Worm (Caenorhabditis elegans) whole organism, L1 larva: Measurements from ENCODE around the gene rla-2.

Experiments
- C04F5.9 ChIP-seq: sonication (generic microtip); optimal IDR thresholded peaks from 2 replicates; lab custom pipeline; 2016; ENCODE audit warnings: missing genetic modification characterization, missing compliant biosample characterization
- F16B12.6 ChIP-seq: fragments of 150-350 bp; optimal IDR thresholded peaks from 2 replicates; lab custom pipeline; 2014; ENCODE audit warnings: missing biosample characterization, missing genetic modification characterization
- alr-1 ChIP-seq: fragments of 200-800 bp; sonication (Bioruptor generic); optimal IDR thresholded peaks from 2 replicates; lab custom pipeline; 2018; ENCODE audit warnings: borderline replicate concordance, mild to moderate bottlenecking, missing genetic modification characterization, missing compliant biosample characterization
- aly-2 ChIP-seq: fragments of 150-350 bp; optimal IDR thresholded peaks from 2 replicates; lab custom pipeline; 2014; ENCODE audit warnings: missing biosample characterization, missing genetic modification characterization
- ama-1 ChIP-seq: fragments of 150-350 bp; optimal IDR thresholded peaks from 2 replicates; lab custom pipeline; 2014
- blmp-1 ChIP-seq: fragments of 150-350 bp; optimal IDR thresholded peaks from 2 replicates; lab custom pipeline; 2014; ENCODE audit warnings: missing biosample characterization, missing genetic modification characterization
- ceh-82 ChIP-seq, 3 experiments: fragments of 150-350 bp in 1 of 3; sonication (generic microtip) in 2 of 3; optimal IDR thresholded peaks; 2 replicates each; lab custom pipeline; 2014 to 2017; ENCODE audit warnings: missing biosample characterization in 3 of 3, missing genetic modification characterization in 3 of 3
- ceh-90 ChIP-seq: sonication (generic microtip); optimal IDR thresholded peaks from 2 replicates; lab custom pipeline; 2016; ENCODE audit warnings: missing genetic modification characterization, missing compliant biosample characterization
- ces-1 ChIP-seq: fragments of 150-350 bp; optimal IDR thresholded peaks from 2 replicates; lab custom pipeline; 2014; ENCODE audit warnings: missing biosample characterization, missing genetic modification reagents, missing genetic modification characterization
- dpl-1 ChIP-seq, 3 experiments: fragments of 150-350 bp in 2 of 3; sonication (generic microtip) in 1 of 3; optimal IDR thresholded peaks; 2 replicates each; lab custom pipeline; 2014 to 2017; ENCODE audit warnings: missing biosample characterization in 3 of 3, missing genetic modification characterization in 3 of 3, missing genetic modification reagents in 3 of 3
- dsc-1 ChIP-seq: sonication (generic microtip); optimal IDR thresholded peaks from 2 replicates; lab custom pipeline; 2016; ENCODE audit warnings: mild to moderate bottlenecking, missing genetic modification characterization, missing compliant biosample characterization
- efl-1 ChIP-seq, 4 experiments: fragments of 150-350 bp; optimal IDR thresholded peaks in 3 of 4; peaks in 1 of 4; 1 replicate in 1 of 4; 2 replicates in 3 of 4; lab custom pipeline; 2014; ENCODE audit warnings: missing biosample characterization in 2 of 4, missing genetic modification characterization in 2 of 4, missing genetic modification reagents in 2 of 4
- efl-3 ChIP-seq: fragments of 200-800 bp; sonication (Bioruptor generic); optimal IDR thresholded peaks from 2 replicates; lab custom pipeline; 2018; ENCODE audit warnings: mild to moderate bottlenecking, missing genetic modification characterization, missing compliant biosample characterization
- egl-13 ChIP-seq: sonication (generic microtip); optimal IDR thresholded peaks from 2 replicates; lab custom pipeline; 2016; ENCODE audit warnings: missing genotype, missing genetic modification reagents, missing genetic modification characterization, missing compliant biosample characterization
- egl-27 ChIP-seq, 2 experiments: fragments of 150-350 bp in 1 of 2; sonication (generic microtip); optimal IDR thresholded peaks; 3 replicates each; lab custom pipeline; 2017 to 2018; ENCODE audit warnings: missing biosample characterization in 2 of 2, missing genetic modification characterization in 2 of 2, missing genetic modification reagents in 2 of 2
- elt-3 ChIP-seq, 6 experiments: fragments of 150-350 bp in 1 of 6; sonication (generic microtip); optimal IDR thresholded peaks; 2 replicates each; lab custom pipeline; 2017 to 2018; ENCODE audit warnings: missing biosample characterization in 6 of 6, missing genetic modification characterization in 6 of 6, inconsistent platforms in 1 of 6
- fkh-8 ChIP-seq: sonication (generic microtip); optimal IDR thresholded peaks from 2 replicates; lab custom pipeline; 2016; ENCODE audit warnings: mild to moderate bottlenecking, missing genetic modification characterization, missing compliant biosample characterization
- fos-1 ChIP-seq: fragments of 150-350 bp; optimal IDR thresholded peaks from 2 replicates; lab custom pipeline; 2014; ENCODE audit warnings: missing biosample characterization, missing genetic modification characterization
- irx-1 ChIP-seq: sonication (generic microtip); optimal IDR thresholded peaks from 2 replicates; lab custom pipeline; 2016; ENCODE audit warnings: missing genetic modification characterization, missing compliant biosample characterization
- isw-1 ChIP-seq: fragments of 200-800 bp; sonication (Bioruptor generic); IDR thresholded peaks from 2 replicates; pipeline ENCODE4 v1.3.6; 2022; ENCODE audit warnings: missing genetic modification characterization, missing compliant biosample characterization
- lin-13 ChIP-seq: fragments of 150-350 bp; optimal IDR thresholded peaks from 2 replicates; lab custom pipeline; 2014; ENCODE audit warnings: missing biosample characterization, missing genetic modification reagents, missing genetic modification characterization
- lin-15B ChIP-seq: fragments of 150-350 bp; sonication (generic microtip); optimal IDR thresholded peaks from 3 replicates; lab custom pipeline; 2014; ENCODE audit warnings: missing biosample characterization, missing genetic modification characterization
- lin-35 ChIP-seq, 2 experiments: fragments of 150-350 bp; optimal IDR thresholded peaks; 2 replicates each; lab custom pipeline; 2014; ENCODE audit warnings: missing biosample characterization in 2 of 2, missing genetic modification characterization in 2 of 2, missing genetic modification reagents in 2 of 2
- lin-39 ChIP-seq: fragments of 150-350 bp; optimal IDR thresholded peaks from 2 replicates; lab custom pipeline; 2014; ENCODE audit warnings: missing biosample characterization, missing genetic modification reagents, missing genetic modification characterization
- lsy-2 ChIP-seq, 2 experiments: fragments of 150-350 bp; optimal IDR thresholded peaks; 2 replicates each; lab custom pipeline; 2014; ENCODE audit warnings: missing biosample characterization in 2 of 2, missing genetic modification characterization in 2 of 2
- mab-9 ChIP-seq: fragments of 200-800 bp; sonication (Bioruptor generic); IDR thresholded peaks from 2 replicates; pipeline ENCODE4 v1.3.6; 2022; ENCODE audit warnings: missing genetic modification reagents, missing genetic modification characterization, missing compliant biosample characterization
- mdl-1 ChIP-seq, 2 experiments: fragments of 150-350 bp; optimal IDR thresholded peaks; 2 replicates each; lab custom pipeline; 2014 to 2017; ENCODE audit warnings: missing biosample characterization in 2 of 2, missing genetic modification characterization in 2 of 2, inconsistent platforms in 1 of 2
- mef-2 ChIP-seq: fragments of 150-350 bp; optimal IDR thresholded peaks from 2 replicates; lab custom pipeline; 2014; ENCODE audit warnings: missing biosample characterization, missing genetic modification characterization
- nhr-19 ChIP-seq: fragments of 200-800 bp; sonication (Bioruptor generic); conservative IDR thresholded peaks from 2 replicates; pipeline ENCODE4 v1.3.6; 2022; ENCODE audit warnings: missing genetic modification characterization, missing compliant biosample characterization
- nhr-237 ChIP-seq: fragments of 150-350 bp; optimal IDR thresholded peaks from 2 replicates; lab custom pipeline; 2014; ENCODE audit warnings: missing biosample characterization, missing genetic modification characterization
- nhr-28 ChIP-seq: fragments of 150-350 bp; optimal IDR thresholded peaks from 2 replicates; lab custom pipeline; 2014; ENCODE audit warnings: missing biosample characterization, missing genetic modification characterization
- nhr-47 ChIP-seq: sonication (generic microtip); optimal IDR thresholded peaks from 2 replicates; lab custom pipeline; 2016; ENCODE audit warnings: mild to moderate bottlenecking, missing genetic modification characterization, moderate library complexity, missing compliant biosample characterization
- nhr-77 ChIP-seq: fragments of 150-350 bp; optimal IDR thresholded peaks from 2 replicates; lab custom pipeline; 2014; ENCODE audit warnings: missing biosample characterization, missing genetic modification characterization
- nhr-84 ChIP-seq: sonication (generic microtip); optimal IDR thresholded peaks from 2 replicates; lab custom pipeline; 2017; ENCODE audit warnings: missing biosample characterization, missing genetic modification characterization
- nhr-90 ChIP-seq: sonication (generic microtip); optimal IDR thresholded peaks from 2 replicates; lab custom pipeline; 2016; ENCODE audit warnings: mild to moderate bottlenecking, missing genetic modification characterization, missing compliant biosample characterization; ENCODE audit not compliant: poor library complexity
- pag-3 ChIP-seq: sonication (generic microtip); optimal IDR thresholded peaks from 2 replicates; lab custom pipeline; 2017; ENCODE audit warnings: missing genetic modification characterization, mild to moderate bottlenecking, missing compliant biosample characterization, antibody characterized with exemption, borderline replicate concordance; ENCODE audit not compliant: insufficient read depth
- pqm-1 ChIP-seq: sonication (generic microtip); optimal IDR thresholded peaks from 3 replicates; lab custom pipeline; 2017; ENCODE audit warnings: missing biosample characterization, missing genetic modification characterization
- rnt-1 ChIP-seq: sonication (generic microtip); optimal IDR thresholded peaks from 2 replicates; lab custom pipeline; 2016; ENCODE audit warnings: mild to moderate bottlenecking, missing genetic modification characterization, moderate library complexity, missing compliant biosample characterization
- skn-1 ChIP-seq: fragments of 150-350 bp; optimal IDR thresholded peaks from 2 replicates; lab custom pipeline; 2014; ENCODE audit warnings: missing biosample characterization, missing genetic modification characterization
- sox-4 ChIP-seq: sonication (generic microtip); optimal IDR thresholded peaks from 2 replicates; lab custom pipeline; 2016; ENCODE audit warnings: missing genetic modification characterization, missing compliant biosample characterization
- sptf-1 ChIP-seq: fragments of 150-350 bp; optimal IDR thresholded peaks from 2 replicates; lab custom pipeline; 2014; ENCODE audit warnings: missing biosample characterization, missing genetic modification characterization
- sup-37 ChIP-seq: fragments of 200-800 bp; sonication (Bioruptor generic); optimal IDR thresholded peaks from 2 replicates; lab custom pipeline; 2018; ENCODE audit warnings: mild to moderate bottlenecking, missing genetic modification characterization, missing compliant biosample characterization
- swsn-7 ChIP-seq: sonication (generic microtip); optimal IDR thresholded peaks from 2 replicates; lab custom pipeline; 2016; ENCODE audit warnings: missing genetic modification characterization, missing compliant biosample characterization
- unc-130 ChIP-seq: fragments of 150-350 bp; optimal IDR thresholded peaks from 2 replicates; lab custom pipeline; 2017; ENCODE audit warnings: missing biosample characterization, missing genetic modification characterization, inconsistent platforms
- unc-30 ChIP-seq: sonication (generic microtip); optimal IDR thresholded peaks from 2 replicates; lab custom pipeline; 2017; ENCODE audit warnings: missing biosample characterization, missing genetic modification characterization
- unc-86 ChIP-seq: sonication (generic microtip); optimal IDR thresholded peaks from 2 replicates; lab custom pipeline; 2016; ENCODE audit warnings: missing genetic modification characterization, missing compliant biosample characterization
- unc-98 ChIP-seq: fragments of 200-800 bp; sonication (Bioruptor generic); IDR thresholded peaks from 2 replicates; pipeline ENCODE4 v1.3.6; 2022; ENCODE audit warnings: missing genetic modification characterization, missing compliant biosample characterization
- vab-15 ChIP-seq: sonication (generic microtip); optimal IDR thresholded peaks from 2 replicates; lab custom pipeline; 2017; ENCODE audit warnings: missing genotype, mild to moderate bottlenecking, missing genetic modification characterization, missing compliant biosample characterization
- xbp-1 ChIP-seq: sonication (generic microtip); optimal IDR thresholded peaks from 2 replicates; lab custom pipeline; 2016; ENCODE audit warnings: missing genetic modification characterization, missing compliant biosample characterization
- zag-1 ChIP-seq: fragments of 150-350 bp; optimal IDR thresholded peaks from 2 replicates; lab custom pipeline; 2014; ENCODE audit warnings: missing biosample characterization, missing genetic modification characterization
- zip-4 ChIP-seq: fragments of 200-800 bp; sonication (Bioruptor generic); optimal IDR thresholded peaks from 2 replicates; lab custom pipeline; 2018; ENCODE audit warnings: mild to moderate bottlenecking, missing genetic modification characterization, moderate library complexity, missing compliant biosample characterization
- ztf-11 ChIP-seq, 2 experiments: sonication (generic microtip); optimal IDR thresholded peaks; 2 replicates each; lab custom pipeline; 2016 to 2017; ENCODE audit warnings: missing genetic modification characterization in 2 of 2, missing biosample characterization in 1 of 2, missing compliant biosample characterization in 1 of 2
- ztf-4 ChIP-seq: fragments of 150-350 bp; optimal IDR thresholded peaks from 2 replicates; lab custom pipeline; 2014; ENCODE audit warnings: missing biosample characterization, missing genetic modification characterization

Gene rla-2

DNA sequence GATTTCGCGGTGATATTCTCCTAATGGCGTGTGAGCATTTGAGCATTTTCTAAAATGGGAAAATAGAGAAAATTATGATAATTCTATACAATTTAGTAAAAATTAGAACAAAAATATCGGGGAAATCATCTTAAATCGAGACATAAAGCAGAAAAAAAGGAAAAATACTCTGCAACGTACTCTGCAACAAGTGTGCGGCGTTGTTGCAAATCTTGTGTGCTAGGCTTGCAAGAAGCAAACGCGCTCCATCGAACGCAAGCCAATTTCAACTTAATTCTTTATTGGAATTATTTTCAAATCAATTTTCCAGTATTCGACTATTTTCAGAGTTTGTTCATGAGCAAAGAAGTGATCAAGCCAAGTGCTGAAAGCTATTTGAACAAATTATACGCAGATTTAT is 16.0 kb upstream of the rla-2 start, which contains the start of the genes Y62E10A.20, Y62E10A.23 and mdt-9 (continued):
- no peak for TF ChIP-seq egl-27 (tag; optimal IDR thresholded peaks at IDR 0.05; lab: Kevin White, UChicago)
- peak in 1 of 2 experiments; percentile 47 for TF ChIP-seq ztf-11 (tag; optimal IDR thresholded peaks at IDR 0.05; lab: Kevin White, UChicago)
- peak; percentile 65 for TF ChIP-seq nhr-90 (tag; lab: Kevin White, UChicago)
- TF ChIP-seq elt-3 (tag; optimal IDR thresholded peaks at IDR 0.05; lab: Kevin White, UChicago), result peak in 2 of 6 experiments; percentile 39 to 61
- no peak for TF ChIP-seq pag-3 (tag; lab: Kevin White, UChicago)
- no peak for TF ChIP-seq alr-1 (tag; lab: Kevin White, UChicago)
- peak; percentile 81 to 91 for TF ChIP-seq lsy-2 (tag; optimal IDR thresholded peaks at IDR 0.05; lab: Kevin White, UChicago)
- TF ChIP-seq ceh-90, result no peak
- TF ChIP-seq unc-98 (GFP tag; lab: Robert Waterston, UW), result no peak
- TF ChIP-seq vab-15 (tag; lab: Kevin White, UChicago), result peak; percentile 69
- TF ChIP-seq xbp-1 (tag; lab: Kevin White, UChicago), result peak; percentile 75
- TF ChIP-seq skn-1 (tag; lab: Kevin White, UChicago), result peak; percentile 90
- TF ChIP-seq ama-1 (lab: Kevin White, UChicago), result no peak
- no peak for TF ChIP-seq efl-3 (GFP tag; lab: Kevin White, UChicago)
- TF ChIP-seq fos-1, result peak; percentile 67
- TF ChIP-seq aly-2 (tag; lab: Kevin White, UChicago), result peak; percentile 42
- TF ChIP-seq ztf-4 (tag; lab: Kevin White, UChicago), result no peak
- TF ChIP-seq rnt-1 (tag; lab: Kevin White, UChicago), result peak; percentile 85
- no peak for TF ChIP-seq zip-4 (GFP tag; lab: Kevin White, UChicago)
- TF ChIP-seq mdl-1 (tag; optimal IDR thresholded peaks at IDR 0.05; lab: Kevin White, UChicago), result peak in 1 of 2 experiments; percentile 69
- TF ChIP-seq lin-39 (tag; lab: Kevin White, UChicago), result peak; percentile 58
- TF ChIP-seq nhr-237, result no peak
- peak; percentile 89 for TF ChIP-seq lin-15B (tag; lab: Kevin White, UChicago)
- TF ChIP-seq dsc-1 (tag; lab: Kevin White, UChicago), result peak; percentile 78
- TF ChIP-seq blmp-1 (tag; lab: Kevin White, UChicago), result peak; percentile 75
- peak; percentile 69 to 86 (median 80) for TF ChIP-seq ceh-82 (tag; optimal IDR thresholded peaks at IDR 0.05; lab: Kevin White, UChicago)
- TF ChIP-seq isw-1 (GFP tag; lab: Robert Waterston, UW), result peak; percentile 59
- TF ChIP-seq unc-30 (tag; lab: Kevin White, UChicago), result no peak
- TF ChIP-seq unc-130, result peak; percentile 90
- no peak for TF ChIP-seq mab-9
- peak; percentile 78 to 87 for TF ChIP-seq lin-35 (GFP tag; optimal IDR thresholded peaks at IDR 0.05; lab: Kevin White, UChicago)
- TF ChIP-seq mef-2, result no peak
- TF ChIP-seq nhr-77 (tag; lab: Kevin White, UChicago), result peak; percentile 41
- TF ChIP-seq sox-4, result peak; percentile 18
- TF ChIP-seq irx-1, result peak; percentile 54
- TF ChIP-seq nhr-84 (tag; lab: Kevin White, UChicago), result no peak
- no peak for TF ChIP-seq pqm-1 (tag; lab: Kevin White, UChicago)
- peak; percentile 24 for TF ChIP-seq C04F5.9 (tag; lab: Kevin White, UChicago)
- peak; percentile 84 for TF ChIP-seq nhr-47 (tag; lab: Kevin White, UChicago)
- peak; percentile 77 for TF ChIP-seq fkh-8 (tag; lab: Kevin White, UChicago)
- TF ChIP-seq dpl-1 (GFP tag; optimal IDR thresholded peaks at IDR 0.05; lab: Kevin White, UChicago), result peak; percentile 63 to 76 (median 75)
- TF ChIP-seq lin-13 (GFP tag; lab: Kevin White, UChicago), result peak; percentile 79
- TF ChIP-seq nhr-28 (tag; lab: Kevin White, UChicago), result no peak
- TF ChIP-seq swsn-7 (tag; lab: Kevin White, UChicago), result peak; percentile 74
- TF ChIP-seq egl-13 (tag; lab: Kevin White, UChicago), result peak; percentile 31
- no peak for TF ChIP-seq ces-1 (GFP tag; lab: Kevin White, UChicago)
- TF ChIP-seq unc-86, result peak; percentile 69
- no peak for TF ChIP-seq sptf-1 (tag; lab: Kevin White, UChicago)
- TF ChIP-seq sup-37 (GFP tag; lab: Kevin White, UChicago), result no peak
- peak; percentile 75 to 76 for TF ChIP-seq efl-1 (optimal IDR thresholded peaks at IDR 0.05; lab: Kevin White, UChicago)
- peak; percentile 70 to 97 for TF ChIP-seq efl-1 (GFP tag; optimal IDR thresholded peaks at IDR 0.05 in 1 of 2; lab: Kevin White, UChicago)
- peak; percentile 19 for TF ChIP-seq F16B12.6 (tag; lab: Kevin White, UChicago)
- TF ChIP-seq zag-1, result no peak
- TF ChIP-seq nhr-19 (GFP tag; lab: Robert Waterston, UW), result peak; percentile 74
